Worm (Caenorhabditis elegans) whole organism, L4 larva: Measurements from ENCODE around the gene K08H2.4.

Source experiments
- D1046.2 ChIP-seq: fragments of 200-800 bp; sonication (Bioruptor generic); IDR thresholded peaks from 2 replicates; pipeline ENCODE4 v1.3.6; 2022; ENCODE audit warnings: missing genetic modification characterization, missing compliant biosample characterization
- F10B5.3 ChIP-seq: sonication (generic microtip); optimal IDR thresholded peaks from 2 replicates; lab custom pipeline; 2016; ENCODE audit warnings: mild to moderate bottlenecking, missing genetic modification characterization, missing compliant biosample characterization
- F37D6.2 ChIP-seq: sonication (generic microtip); optimal IDR thresholded peaks from 2 replicates; lab custom pipeline; 2016; ENCODE audit warnings: mild to moderate bottlenecking, missing genetic modification characterization, missing compliant biosample characterization
- F49E8.2 ChIP-seq: sonication (generic microtip); optimal IDR thresholded peaks from 2 replicates; lab custom pipeline; 2016; ENCODE audit warnings: missing compliant biosample characterization, mild to moderate bottlenecking, missing genetic modification characterization, borderline replicate concordance
- R02D3.7 ChIP-seq: fragments of 150-350 bp; sonication (generic microtip); optimal IDR thresholded peaks from 3 replicates; lab custom pipeline; 2014; ENCODE audit warnings: missing biosample characterization, missing genetic modification characterization
- T20F7.1 ChIP-seq: fragments of 200-800 bp; sonication (Bioruptor generic); optimal IDR thresholded peaks from 2 replicates; lab custom pipeline; 2018; ENCODE audit warnings: mild to moderate bottlenecking, missing genetic modification characterization, missing compliant biosample characterization
- Y48G9A.11 ChIP-seq: fragments of 200-800 bp; sonication (Bioruptor generic); IDR thresholded peaks from 2 replicates; pipeline ENCODE4 v1.3.6; 2022; ENCODE audit warnings: missing genetic modification reagents, missing genetic modification characterization, missing compliant biosample characterization
- Y5F2A.4 ChIP-seq: fragments of 200-800 bp; sonication (Bioruptor generic); optimal IDR thresholded peaks from 2 replicates; lab custom pipeline; 2018; ENCODE audit warnings: mild to moderate bottlenecking, missing genetic modification characterization, missing compliant biosample characterization
- Y75B8A.6 ChIP-seq: fragments of 200-800 bp; sonication (Bioruptor generic); IDR thresholded peaks from 2 replicates; pipeline ENCODE4 v1.3.6; 2022; ENCODE audit warnings: missing genetic modification reagents, missing genetic modification characterization, missing compliant biosample characterization
- aly-2 ChIP-seq: sonication (generic microtip); optimal IDR thresholded peaks from 2 replicates; lab custom pipeline; 2018; ENCODE audit warnings: missing biosample characterization, missing genetic modification characterization
- attf-4 ChIP-seq: sonication (generic microtip); optimal IDR thresholded peaks from 3 replicates; lab custom pipeline; 2017; ENCODE audit warnings: missing biosample characterization, missing genetic modification characterization
- ceh-28 ChIP-seq: fragments of 150-350 bp; optimal IDR thresholded peaks from 2 replicates; lab custom pipeline; 2014; ENCODE audit warnings: missing biosample characterization, missing genetic modification reagents, missing genetic modification characterization
- ceh-32 ChIP-seq: sonication (generic microtip); optimal IDR thresholded peaks from 2 replicates; lab custom pipeline; 2016; ENCODE audit warnings: mild to moderate bottlenecking, missing genetic modification characterization, missing compliant biosample characterization; ENCODE audit not compliant: poor library complexity
- ceh-44 ChIP-seq: fragments of 200-800 bp; sonication (Bioruptor generic); IDR thresholded peaks from 2 replicates; pipeline ENCODE4 v1.3.6; 2022; ENCODE audit warnings: missing genetic modification reagents, missing genetic modification characterization, missing compliant biosample characterization
- ces-1 ChIP-seq: fragments of 150-350 bp; sonication (generic microtip); optimal IDR thresholded peaks from 4 replicates; lab custom pipeline; 2014; ENCODE audit warnings: missing biosample characterization, missing genetic modification reagents, missing genetic modification characterization
- cey-2 ChIP-seq: sonication (generic microtip); optimal IDR thresholded peaks from 3 replicates; lab custom pipeline; 2017; ENCODE audit warnings: missing genetic modification characterization, mild to moderate bottlenecking, missing compliant biosample characterization, antibody characterized with exemption, borderline replicate concordance; ENCODE audit not compliant: insufficient read depth
- ctbp-1 ChIP-seq: fragments of 200-800 bp; sonication (Bioruptor generic); IDR thresholded peaks from 2 replicates; pipeline ENCODE4 v1.3.6; 2022; ENCODE audit warnings: missing genetic modification reagents, missing genetic modification characterization, missing compliant biosample characterization
- daf-16 ChIP-seq, 3 experiments: sonication (generic microtip); optimal IDR thresholded peaks; 2 replicates each; lab custom pipeline; 2016 to 2017; ENCODE audit warnings: missing genetic modification characterization in 3 of 3, missing genetic modification reagents in 3 of 3, mild to moderate bottlenecking in 2 of 3, missing compliant biosample characterization in 2 of 3, missing biosample characterization in 1 of 3, moderate library complexity in 1 of 3
- daf-8 ChIP-seq: fragments of 200-800 bp; sonication (Bioruptor generic); IDR thresholded peaks from 2 replicates; pipeline ENCODE4 v1.3.6; 2022; ENCODE audit warnings: missing genetic modification characterization, missing compliant biosample characterization
- dmd-9 ChIP-seq: fragments of 200-800 bp; sonication (Bioruptor generic); IDR thresholded peaks from 2 replicates; pipeline ENCODE4 v1.3.6; 2022; ENCODE audit warnings: missing genetic modification reagents, missing genetic modification characterization, missing compliant biosample characterization
- dve-1 ChIP-seq: sonication (generic microtip); optimal IDR thresholded peaks from 2 replicates; lab custom pipeline; 2017; ENCODE audit warnings: antibody characterized with exemption, mild to moderate bottlenecking, missing genetic modification characterization, missing compliant biosample characterization; ENCODE audit not compliant: insufficient read depth
- egl-27 ChIP-seq: sonication (generic microtip); optimal IDR thresholded peaks from 3 replicates; lab custom pipeline; 2017; ENCODE audit warnings: missing biosample characterization, missing genetic modification reagents, missing genetic modification characterization
- egl-43 ChIP-seq: fragments of 200-800 bp; sonication (Bioruptor generic); IDR thresholded peaks from 2 replicates; pipeline ENCODE4 v1.3.6; 2022; ENCODE audit warnings: missing genetic modification reagents, missing genetic modification characterization, missing compliant biosample characterization
- gei-8 ChIP-seq: fragments of 200-800 bp; sonication (Bioruptor generic); optimal IDR thresholded peaks from 2 replicates; lab custom pipeline; 2018; ENCODE audit warnings: mild to moderate bottlenecking, missing genetic modification characterization, missing compliant biosample characterization
- hif-1 ChIP-seq, 2 experiments: sonication (generic microtip); optimal IDR thresholded peaks; 2 replicates each; lab custom pipeline; 2016 to 2017; ENCODE audit warnings: missing compliant biosample characterization in 2 of 2, missing genetic modification characterization in 2 of 2, missing genetic modification reagents in 2 of 2, missing genotype in 2 of 2, mild to moderate bottlenecking in 1 of 2
- hlh-11 ChIP-seq: fragments of 200-800 bp; sonication (Bioruptor generic); optimal IDR thresholded peaks from 2 replicates; lab custom pipeline; 2018; ENCODE audit warnings: mild to moderate bottlenecking, missing genetic modification characterization, missing compliant biosample characterization
- hlh-30 ChIP-seq: sonication (generic microtip); optimal IDR thresholded peaks from 2 replicates; lab custom pipeline; 2017; ENCODE audit warnings: antibody characterized with exemption, mild to moderate bottlenecking, missing genetic modification characterization, missing compliant biosample characterization; ENCODE audit not compliant: insufficient read depth
- lin-13 ChIP-seq: fragments of 150-350 bp; optimal IDR thresholded peaks from 2 replicates; lab custom pipeline; 2014; ENCODE audit warnings: missing biosample characterization, missing genetic modification reagents, missing genetic modification characterization
- lin-38 ChIP-seq: fragments of 200-800 bp; sonication (Bioruptor generic); IDR thresholded peaks from 2 replicates; pipeline ENCODE4 v1.3.6; 2022; ENCODE audit warnings: missing genetic modification reagents, missing genetic modification characterization, missing compliant biosample characterization
- lin-39 ChIP-seq: fragments of 150-350 bp; optimal IDR thresholded peaks from 2 replicates; lab custom pipeline; 2014; ENCODE audit warnings: missing biosample characterization, missing genetic modification reagents, missing genetic modification characterization
- lsy-2 ChIP-seq, 2 experiments: fragments of 150-350 bp in 1 of 2; sonication (generic microtip) in 1 of 2; optimal IDR thresholded peaks; 2 replicates each; lab custom pipeline; 2014 to 2017; ENCODE audit warnings: missing biosample characterization in 2 of 2, missing genetic modification characterization in 2 of 2
- mdl-1 ChIP-seq, 2 experiments: fragments of 150-350 bp in 1 of 2; sonication (generic microtip) in 1 of 2; optimal IDR thresholded peaks; 2 replicates each; lab custom pipeline; 2014 to 2017; ENCODE audit warnings: missing biosample characterization in 2 of 2, missing genetic modification characterization in 2 of 2
- mep-1 ChIP-seq: fragments of 150-350 bp; sonication (generic microtip); optimal IDR thresholded peaks from 3 replicates; lab custom pipeline; 2014; ENCODE audit warnings: missing biosample characterization, missing genetic modification characterization
- mxl-3 ChIP-seq: fragments of 200-800 bp; sonication (Bioruptor generic); optimal IDR thresholded peaks from 2 replicates; lab custom pipeline; 2018; ENCODE audit warnings: mild to moderate bottlenecking, missing genetic modification characterization, missing compliant biosample characterization
- nhr-102 ChIP-seq: sonication (generic microtip); optimal IDR thresholded peaks from 2 replicates; lab custom pipeline; 2016; ENCODE audit warnings: mild to moderate bottlenecking, missing genetic modification characterization, moderate library complexity, missing compliant biosample characterization
- nhr-237 ChIP-seq: sonication (generic microtip); optimal IDR thresholded peaks from 2 replicates; lab custom pipeline; 2017; ENCODE audit warnings: missing biosample characterization, missing genetic modification characterization
- nhr-25 ChIP-seq: sonication (generic microtip); optimal IDR thresholded peaks from 2 replicates; lab custom pipeline; 2017; ENCODE audit warnings: missing genetic modification characterization, mild to moderate bottlenecking, missing compliant biosample characterization, antibody characterized with exemption, moderate library complexity, borderline replicate concordance; ENCODE audit not compliant: insufficient read depth
- nhr-28 ChIP-seq: fragments of 150-350 bp; optimal IDR thresholded peaks from 2 replicates; lab custom pipeline; 2014; ENCODE audit warnings: missing biosample characterization, missing genetic modification characterization
- nhr-41 ChIP-seq: fragments of 200-800 bp; sonication (Bioruptor generic); IDR thresholded peaks from 2 replicates; pipeline ENCODE4 v1.3.6; 2022; ENCODE audit warnings: missing genetic modification reagents, missing genetic modification characterization, missing compliant biosample characterization
- sdz-12 ChIP-seq: fragments of 200-800 bp; sonication (Bioruptor generic); optimal IDR thresholded peaks from 2 replicates; lab custom pipeline; 2018; ENCODE audit warnings: mild to moderate bottlenecking, missing genetic modification characterization, missing compliant biosample characterization
- set-16 ChIP-seq: fragments of 200-800 bp; sonication (Bioruptor generic); IDR thresholded peaks from 2 replicates; pipeline ENCODE4 v1.3.6; 2022; ENCODE audit warnings: missing genetic modification reagents, missing genetic modification characterization, missing compliant biosample characterization
- snpc-4 ChIP-seq: fragments of 150-350 bp; optimal IDR thresholded peaks from 2 replicates; lab custom pipeline; 2014; ENCODE audit warnings: missing biosample characterization, missing genetic modification characterization
- unc-130 ChIP-seq: sonication (generic microtip); optimal IDR thresholded peaks from 2 replicates; lab custom pipeline; 2016; ENCODE audit warnings: missing genetic modification reagents, missing genetic modification characterization, missing compliant biosample characterization
- unc-62 ChIP-seq, 3 experiments: fragments of 150-350 bp in 1 of 3; sonication (generic microtip); optimal IDR thresholded peaks in 2 of 3; peaks in 1 of 3; 1 replicate in 1 of 3; 2 replicates in 2 of 3; lab custom pipeline; 2014 to 2017; ENCODE audit warnings: missing biosample characterization in 3 of 3, missing genetic modification characterization in 3 of 3, missing genetic modification reagents in 3 of 3, missing genotype in 1 of 3
- vab-7 ChIP-seq: fragments of 200-800 bp; sonication (Bioruptor generic); IDR thresholded peaks from 2 replicates; pipeline ENCODE4 v1.3.6; 2022; ENCODE audit warnings: missing genetic modification reagents, missing genetic modification characterization, missing compliant biosample characterization
- zfp-2 ChIP-seq: sonication (generic microtip); optimal IDR thresholded peaks from 2 replicates; lab custom pipeline; 2016; ENCODE audit warnings: mild to moderate bottlenecking, missing genetic modification characterization, missing compliant biosample characterization
- zfp-3 ChIP-seq: fragments of 200-800 bp; sonication (Bioruptor generic); conservative IDR thresholded peaks from 2 replicates; pipeline ENCODE4 v1.3.6; 2022; ENCODE audit warnings: missing genetic modification reagents, missing genetic modification characterization, missing compliant biosample characterization
- ztf-7 ChIP-seq: fragments of 150-350 bp; optimal IDR thresholded peaks from 2 replicates; lab custom pipeline; 2014; ENCODE audit warnings: missing biosample characterization, missing genetic modification characterization

Gene K08H2.4

ce11 chrX:13264550-13264949 lies 26.3 kb downstream of the K08H2.4 start (continued):
- TF ChIP-seq sdz-12 (GFP tag; lab: Kevin White, UChicago) (peak; percentile 49), ces-1 (no peak), ctbp-1 (peak; percentile 82), set-16 (no peak), gei-8 (GFP tag; lab: Kevin White, UChicago) (peak; percentile 62), nhr-25 (tag; lab: Kevin White, UChicago) (no peak), nhr-28 (tag; lab: Kevin White, UChicago) (peak; percentile 46), lin-13 (GFP tag; lab: Kevin White, UChicago) (peak; percentile 55), hlh-11 (peak; percentile 41), lin-39 (tag; lab: Kevin White, UChicago) (no peak), mep-1 (no peak), D1046.2 (GFP tag; lab: Robert Waterston, UW) (peak; percentile 80; the same call in 1 of the 2 replicates), ceh-32 (tag; lab: Kevin White, UChicago) (peak; percentile 45), lin-38 (GFP tag; lab: Robert Waterston, UW) (no peak), T20F7.1 (GFP tag; lab: Kevin White, UChicago) (no peak), aly-2 (tag; lab: Kevin White, UChicago) (no peak), daf-8 (GFP tag; lab: Robert Waterston, UW) (0 out of 2 replicates have a peak, but pooled peaks have one; percentile 58), mxl-3 (GFP tag; lab: Kevin White, UChicago) (peak; percentile 54), egl-27 (no peak), dve-1 (tag; lab: Kevin White, UChicago) (peak; percentile 70), ztf-7 (tag; lab: Kevin White, UChicago) (peak; percentile 76), R02D3.7 (tag; lab: Kevin White, UChicago) (no peak), Y75B8A.6 (GFP tag; lab: Robert Waterston, UW) (peak; percentile 79; the same call in 1 of the 2 replicates), unc-130 (GFP tag; lab: Kevin White, UChicago) (peak; percentile 14), hlh-30 (tag; lab: Kevin White, UChicago) (peak; percentile 70), hif-1 (tag; optimal IDR thresholded peaks at IDR 0.05; lab: Kevin White, UChicago) (peak; percentile 33 to 51), nhr-41 (GFP tag; lab: Robert Waterston, UW) (peak; percentile 76; the same call in 1 of the 2 replicates), mdl-1 (tag; optimal IDR thresholded peaks at IDR 0.05; lab: Kevin White, UChicago) (peak; percentile 22 to 72), F49E8.2 (tag; lab: Kevin White, UChicago) (peak; percentile 39), lsy-2 (tag; optimal IDR thresholded peaks at IDR 0.05; lab: Kevin White, UChicago) (no peak), vab-7 (peak; percentile 93), nhr-237 (no peak), attf-4 (tag; lab: Kevin White, UChicago) (no peak), zfp-3 (GFP tag; lab: Robert Waterston, UW) (peak; percentile 65; the same call in 1 of the 2 replicates), F10B5.3 (tag; lab: Kevin White, UChicago) (peak; percentile 53), cey-2 (no peak), F37D6.2 (tag; lab: Kevin White, UChicago) (peak; percentile 59), dmd-9 (GFP tag; lab: Robert Waterston, UW) (peak; percentile 77; the same call in 1 of the 2 replicates), zfp-2 (tag; lab: Kevin White, UChicago) (no peak), nhr-102 (tag; lab: Kevin White, UChicago) (peak; percentile 70), Y48G9A.11 (GFP tag; lab: Robert Waterston, UW) (peak; percentile 75), Y5F2A.4 (GFP tag; lab: Kevin White, UChicago) (no peak), unc-62 (GFP tag; optimal IDR thresholded peaks at IDR 0.05 in 1 of 2; lab: Kevin White, UChicago) (peak in 1 of 2 experiments; percentile 78), unc-62 (tag; optimal IDR thresholded peaks at IDR 0.05; lab: Kevin White, UChicago) (no peak), ceh-28 (tag; lab: Kevin White, UChicago) (no peak), ceh-44 (peak; percentile 44; the same call in 1 of the 2 replicates), daf-16 (GFP tag; optimal IDR thresholded peaks at IDR 0.05; lab: Kevin White, UChicago) (peak; percentile 59 to 81), daf-16 (tag; optimal IDR thresholded peaks at IDR 0.05; lab: Kevin White, UChicago) (peak; percentile 44), snpc-4 (tag; lab: Kevin White, UChicago) (no peak), egl-43 (GFP tag; lab: Robert Waterston, UW) (peak; percentile 95)
